Worm (Caenorhabditis elegans) whole organism, mixed stage, embryonic: ENCODE results near the gene kcc-2.

Experiments
- blmp-1 ChIP-seq: fragments of 150-350 bp; optimal IDR thresholded peaks from 2 replicates; lab custom pipeline; 2014; ENCODE audit warnings: missing biosample characterization, missing genetic modification characterization
- mep-1 ChIP-seq: fragments of 150-350 bp; optimal IDR thresholded peaks from 2 replicates; lab custom pipeline; 2017; ENCODE audit warnings: missing biosample characterization, missing genetic modification reagents, missing genetic modification characterization, inconsistent platforms

DNA sequence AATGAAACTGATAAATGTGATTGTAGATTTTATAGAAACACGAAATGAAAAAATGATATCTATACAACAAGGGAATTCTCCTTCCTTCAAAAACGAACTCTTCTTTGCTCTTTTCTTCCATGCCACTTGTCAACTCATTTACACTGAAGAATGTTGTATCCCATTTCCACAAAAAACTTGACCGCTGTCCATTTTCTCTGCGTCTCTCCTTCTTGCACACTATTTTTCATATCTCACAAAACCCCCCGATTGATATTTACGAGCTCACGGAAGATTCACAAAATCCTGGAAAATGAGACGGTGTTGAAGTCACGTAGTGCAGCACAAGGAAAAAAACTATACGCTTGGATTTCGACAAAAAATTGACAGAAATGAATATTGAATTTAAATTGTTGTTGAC lies 5.7 kb upstream of the kcc-2 start:
- TF ChIP-seq mep-1 (tag; lab: Kevin White, UChicago) (no peak), blmp-1 (tag; lab: Kevin White, UChicago) (no peak)
